Worm (Caenorhabditis elegans) whole organism, young adult: ENCODE data around the gene T28D6.6.

Experiments
- B0035.1 ChIP-seq: sonication (generic microtip); optimal IDR thresholded peaks from 2 replicates; lab custom pipeline; 2016; ENCODE audit warnings: missing genetic modification characterization, mild to moderate bottlenecking, missing compliant biosample characterization, missing genotype, missing genetic modification reagents
- F37B4.10 ChIP-seq: fragments of 200-800 bp; sonication (Bioruptor generic); IDR thresholded peaks from 2 replicates; pipeline ENCODE4 v1.3.6; 2022; ENCODE audit warnings: missing genetic modification characterization, missing compliant biosample characterization
- ama-1 ChIP-seq, 3 experiments: fragments of 150-350 bp in 1 of 3; sonication (generic microtip) in 2 of 3; optimal IDR thresholded peaks; 2 replicates each; lab custom pipeline; 2014 to 2018; ENCODE audit warnings: missing biosample characterization in 2 of 3, missing genetic modification characterization in 2 of 3, missing genetic modification reagents in 2 of 3
- attf-6 ChIP-seq: fragments of 200-800 bp; sonication (Bioruptor generic); IDR thresholded peaks from 2 replicates; pipeline ENCODE4 v1.3.6; 2022; ENCODE audit warnings: missing genetic modification reagents, missing genetic modification characterization, missing compliant biosample characterization
- chd-7 ChIP-seq: sonication (generic microtip); optimal IDR thresholded peaks from 2 replicates; lab custom pipeline; 2016; ENCODE audit warnings: mild to moderate bottlenecking, missing genetic modification characterization, moderate library complexity, missing compliant biosample characterization
- dpl-1 ChIP-seq: fragments of 150-350 bp; optimal IDR thresholded peaks from 2 replicates; lab custom pipeline; 2014; ENCODE audit warnings: missing biosample characterization, missing genetic modification reagents, missing genetic modification characterization
- hmg-20 ChIP-seq: fragments of 200-800 bp; sonication (Bioruptor generic); IDR thresholded peaks from 2 replicates; pipeline ENCODE4 v1.3.6; 2022; ENCODE audit warnings: missing genetic modification reagents, missing genetic modification characterization, missing compliant biosample characterization
- lin-26 ChIP-seq: fragments of 200-800 bp; sonication (Bioruptor generic); IDR thresholded peaks from 2 replicates; pipeline ENCODE4 v1.3.6; 2022; ENCODE audit warnings: missing genetic modification reagents, missing genetic modification characterization, missing compliant biosample characterization
- lin-54 ChIP-seq: fragments of 200-800 bp; sonication (Bioruptor generic); optimal IDR thresholded peaks from 2 replicates; lab custom pipeline; 2018; ENCODE audit warnings: mild to moderate bottlenecking, missing genetic modification characterization, missing compliant biosample characterization
- mcd-1 ChIP-seq: fragments of 200-800 bp; sonication (Bioruptor generic); IDR thresholded peaks from 2 replicates; pipeline ENCODE4 v1.3.6; 2022; ENCODE audit warnings: missing genetic modification reagents, missing genetic modification characterization, missing compliant biosample characterization
- mxl-1 ChIP-seq: sonication (generic microtip); optimal IDR thresholded peaks from 2 replicates; lab custom pipeline; 2016; ENCODE audit warnings: missing genetic modification characterization, missing compliant biosample characterization
- pha-4 ChIP-seq: fragments of 150-350 bp; sonication (generic microtip); optimal IDR thresholded peaks from 2 replicates; lab custom pipeline; 2014; ENCODE audit warnings: missing biosample characterization, missing genetic modification reagents, missing genetic modification characterization
- rec-8 ChIP-seq, 2 experiments: sonication (generic microtip); optimal IDR thresholded peaks; 2 replicates each; lab custom pipeline; 2016; ENCODE audit warnings: mild to moderate bottlenecking in 2 of 2, missing genetic modification characterization in 2 of 2, missing genetic modification reagents in 2 of 2, missing genotype in 2 of 2, missing biosample characterization in 1 of 2, missing compliant biosample characterization in 1 of 2, moderate library complexity in 1 of 2

- TF ChIP-seq ama-1 (optimal IDR thresholded peaks at IDR 0.05; lab: Kevin White, UChicago), result no peak
- no peak for TF ChIP-seq ama-1 (GFP tag; optimal IDR thresholded peaks at IDR 0.05; lab: Kevin White, UChicago)
- no peak for TF ChIP-seq F37B4.10 (GFP tag; lab: Robert Waterston, UW)
- TF ChIP-seq lin-26 (GFP tag; lab: Robert Waterston, UW), result no peak
- no peak for TF ChIP-seq attf-6
- TF ChIP-seq hmg-20 (GFP tag; lab: Robert Waterston, UW), result no peak
- no peak for TF ChIP-seq lin-54 (GFP tag; lab: Kevin White, UChicago)
- no peak for TF ChIP-seq B0035.1 (tag; lab: Kevin White, UChicago)
- TF ChIP-seq mxl-1, result no peak
- TF ChIP-seq dpl-1 (GFP tag; lab: Kevin White, UChicago), result no peak
- TF ChIP-seq rec-8 (tag; optimal IDR thresholded peaks at IDR 0.05; lab: Kevin White, UChicago), result no peak
- TF ChIP-seq pha-4 (tag; lab: Kevin White, UChicago), result no peak
- TF ChIP-seq chd-7 (tag; lab: Kevin White, UChicago), result no peak
- no peak for TF ChIP-seq mcd-1 (GFP tag; lab: Robert Waterston, UW)
Observed at ce11 chrIII:11381922-11382321, 39.0 kb upstream of the T28D6.6 start, which contains the start of gene subs-4.
